Worm (Caenorhabditis elegans) whole organism, L4/young adult: ENCODE measurements around the gene nprl-2.

ENCODE experiments used
- W03F9.2 ChIP-seq: fragments of 150-350 bp; optimal IDR thresholded peaks from 2 replicates; lab custom pipeline; 2014; ENCODE audit warnings: missing biosample characterization, missing genetic modification characterization
- dao-5 ChIP-seq: sonication (generic microtip); optimal IDR thresholded peaks from 2 replicates; lab custom pipeline; 2016; ENCODE audit warnings: missing genotype, missing genetic modification characterization, moderate library complexity, missing compliant biosample characterization
- him-1 ChIP-seq: sonication (generic microtip); optimal IDR thresholded peaks from 2 replicates; lab custom pipeline; 2016; ENCODE audit warnings: missing genotype, missing genetic modification reagents, missing genetic modification characterization, missing compliant biosample characterization

DNA sequence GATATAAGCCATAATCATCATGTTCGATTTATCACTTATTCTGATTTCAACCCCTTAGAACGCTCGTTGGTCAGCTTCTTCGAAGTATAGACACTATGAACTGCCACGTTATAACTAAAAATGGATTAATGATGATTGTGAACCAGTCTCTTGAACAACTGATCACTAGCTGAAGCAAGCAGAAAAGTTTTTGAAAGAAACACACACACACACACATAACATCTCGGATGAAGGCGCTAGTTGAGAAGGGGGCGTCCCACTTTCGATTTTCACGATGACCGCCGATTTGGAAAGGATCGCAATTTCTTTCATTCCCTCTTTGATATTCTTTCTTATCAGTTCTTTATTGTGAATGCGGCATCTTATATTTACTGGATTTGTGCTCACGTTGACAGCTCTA, 12.0 kb downstream of the nprl-2 start, which contains the start of gene clec-180:
- TF ChIP-seq W03F9.2 (tag; lab: Kevin White, UChicago): no peak
- TF ChIP-seq dao-5 (tag; lab: Kevin White, UChicago): no peak
- TF ChIP-seq him-1 (tag; lab: Kevin White, UChicago): no peak
